Worm (Caenorhabditis elegans) whole organism, early embryonic: ENCODE results near the gene ctsa-3.1.

ENCODE experiments used
- B0310.2 ChIP-seq: sonication (generic microtip); optimal IDR thresholded peaks from 2 replicates; lab custom pipeline; 2016; ENCODE audit warnings: mild to moderate bottlenecking, missing genetic modification characterization, missing compliant biosample characterization
- F13C5.2 ChIP-seq: sonication (generic microtip); optimal IDR thresholded peaks from 2 replicates; lab custom pipeline; 2017; ENCODE audit warnings: mild to moderate bottlenecking, missing genetic modification characterization, inconsistent platforms, missing compliant biosample characterization
- ama-1 ChIP-seq: fragments of 150-350 bp; optimal IDR thresholded peaks from 2 replicates; lab custom pipeline; 2014
- ceh-13 ChIP-seq: fragments of 200-800 bp; sonication (Bioruptor generic); optimal IDR thresholded peaks from 2 replicates; lab custom pipeline; 2018; ENCODE audit warnings: mild to moderate bottlenecking, missing genetic modification characterization, missing compliant biosample characterization
- ets-7 ChIP-seq: sonication (generic microtip); optimal IDR thresholded peaks from 2 replicates; lab custom pipeline; 2016; ENCODE audit warnings: missing genotype, missing genetic modification characterization, missing compliant biosample characterization
- flt-1 ChIP-seq: fragments of 200-800 bp; sonication (Bioruptor generic); IDR thresholded peaks from 2 replicates; pipeline ENCODE4 v1.3.6; 2022; ENCODE audit warnings: missing genetic modification characterization, missing compliant biosample characterization
- hmbx-1 ChIP-seq: sonication (generic microtip); optimal IDR thresholded peaks from 2 replicates; lab custom pipeline; 2016; ENCODE audit warnings: mild to moderate bottlenecking, missing genetic modification characterization, missing compliant biosample characterization
- hnd-1 ChIP-seq: sonication (generic microtip); optimal IDR thresholded peaks from 2 replicates; lab custom pipeline; 2016; ENCODE audit warnings: missing genetic modification characterization, missing compliant biosample characterization
- sea-1 ChIP-seq: fragments of 200-800 bp; sonication (Bioruptor generic); conservative IDR thresholded peaks from 2 replicates; pipeline ENCODE4 v1.3.6; 2022; ENCODE audit warnings: missing genetic modification characterization, missing compliant biosample characterization
- tbx-11 ChIP-seq: fragments of 200-800 bp; sonication (Bioruptor generic); IDR thresholded peaks from 2 replicates; pipeline ENCODE4 v1.3.6; 2022; ENCODE audit warnings: missing genetic modification characterization, missing compliant biosample characterization

DNA sequence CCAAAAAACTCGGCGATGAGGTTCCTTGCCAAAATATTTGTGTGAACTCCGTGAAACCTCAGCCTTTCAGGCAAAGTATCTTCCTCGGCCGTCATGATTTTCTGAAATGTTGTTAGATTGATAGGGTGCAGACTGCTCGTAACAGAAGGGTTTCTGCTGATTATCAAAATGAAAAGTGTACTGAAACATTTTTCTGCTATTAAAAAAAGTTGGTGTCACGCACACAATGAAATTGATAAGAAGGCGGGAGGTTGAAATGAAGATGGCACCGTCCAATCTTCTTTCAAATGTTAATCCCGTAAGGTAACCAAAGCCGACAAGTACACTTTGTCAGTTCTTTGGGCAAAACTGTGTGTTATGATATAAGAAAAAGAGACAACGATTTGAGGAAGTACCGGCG is 4.3 kb downstream of the ctsa-3.1 start:
- TF ChIP-seq ama-1 (lab: Kevin White, UChicago) (no peak), flt-1 (GFP tag; lab: Robert Waterston, UW) (no peak), tbx-11 (GFP tag; lab: Robert Waterston, UW) (no peak), sea-1 (GFP tag; lab: Robert Waterston, UW) (no peak), ceh-13 (GFP tag; lab: Kevin White, UChicago) (no peak), ets-7 (tag; lab: Kevin White, UChicago) (no peak), hmbx-1 (tag; lab: Kevin White, UChicago) (no peak), B0310.2 (tag; lab: Kevin White, UChicago) (no peak), hnd-1 (no peak), F13C5.2 (no peak)
